Worm (Caenorhabditis elegans) whole organism, L4/young adult: ENCODE results near the gene C39E9.7.

Experiments used
- W03F9.2 ChIP-seq: fragments of 150-350 bp; optimal IDR thresholded peaks from 2 replicates; lab custom pipeline; 2014; ENCODE audit warnings: missing biosample characterization, missing genetic modification characterization
- dao-5 ChIP-seq: sonication (generic microtip); optimal IDR thresholded peaks from 2 replicates; lab custom pipeline; 2016; ENCODE audit warnings: missing genotype, missing genetic modification characterization, moderate library complexity, missing compliant biosample characterization
- him-1 ChIP-seq: sonication (generic microtip); optimal IDR thresholded peaks from 2 replicates; lab custom pipeline; 2016; ENCODE audit warnings: missing genotype, missing genetic modification reagents, missing genetic modification characterization, missing compliant biosample characterization

C39E9.7 gene

DNA sequence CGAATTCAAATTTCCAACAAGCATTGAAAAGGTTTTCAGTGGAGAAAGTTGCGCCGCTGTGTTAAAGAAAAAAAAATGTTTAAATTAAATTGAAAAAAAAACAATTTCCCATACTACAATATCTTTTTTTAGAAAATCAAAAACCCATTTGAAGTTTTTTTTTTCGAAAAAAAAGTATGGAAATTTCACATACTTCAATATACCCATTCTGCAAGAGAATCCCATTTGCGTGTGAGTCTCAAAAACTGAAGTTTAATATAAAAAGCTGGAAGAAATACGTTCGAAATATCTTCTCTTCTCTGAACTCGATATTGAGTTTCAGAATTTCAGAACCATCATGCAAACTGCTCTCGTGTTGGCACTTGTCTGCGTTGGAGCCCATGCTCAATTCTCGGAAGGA is 6.4 kb downstream of the C39E9.7 start, which contains the start of gene scl-7:
Gene scl-7 (plus strand): TSS at position 301 of the 400 bp plus-strand sequence.
- no peak for TF ChIP-seq him-1 (tag; lab: Kevin White, UChicago)
- TF ChIP-seq W03F9.2 (tag; lab: Kevin White, UChicago) = no peak
- no peak for TF ChIP-seq dao-5 (tag; lab: Kevin White, UChicago)

DNA sequence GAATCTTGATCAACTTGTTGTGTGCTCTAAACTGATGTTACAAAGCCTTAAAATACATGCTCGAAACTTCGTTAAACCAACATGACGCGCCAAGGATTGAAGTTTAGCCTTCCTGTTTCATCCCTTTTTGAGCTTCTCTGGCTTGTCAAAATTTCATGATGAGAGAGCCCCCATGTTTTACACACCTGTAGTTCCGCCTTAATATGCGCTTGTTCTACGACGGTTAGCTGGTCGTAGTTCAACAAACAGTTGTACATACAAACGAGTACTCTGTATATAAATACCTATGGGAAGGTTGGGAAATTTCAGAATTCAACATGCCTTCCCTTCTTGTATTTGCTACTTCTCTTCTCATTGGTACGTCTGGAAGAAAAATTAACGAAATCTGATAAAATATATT is 8.1 kb downstream of the C39E9.7 start, which contains the start of gene scl-6:
Gene scl-6 (plus strand): TSS at position 301 of the 400 bp plus-strand sequence.
- TF ChIP-seq W03F9.2 (tag; lab: Kevin White, UChicago) (no peak), him-1 (tag; lab: Kevin White, UChicago) (no peak), dao-5 (tag; lab: Kevin White, UChicago) (no peak)

DNA sequence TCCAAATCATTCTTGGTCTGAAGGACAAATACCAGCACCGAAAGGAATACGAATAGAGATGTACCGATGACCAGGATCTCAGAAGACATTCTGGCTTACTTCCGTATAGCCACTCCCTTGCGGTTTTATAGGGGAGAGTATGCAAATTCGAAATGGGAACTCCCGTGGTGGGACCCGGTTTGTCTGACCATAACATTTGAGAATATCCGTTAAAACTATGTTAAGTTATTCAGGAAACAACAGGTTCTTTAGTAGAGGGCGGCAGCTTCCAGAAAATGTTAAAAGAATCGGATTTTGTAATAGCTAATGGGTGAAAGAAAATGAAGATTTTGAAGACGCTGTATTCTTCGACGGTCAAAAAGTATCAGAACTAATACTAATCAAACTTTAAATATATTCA is 9.3 kb downstream of the C39E9.7 start, which contains the start of gene col-131:
Gene col-131 (minus strand): TSS at position 101 of the 400 bp plus-strand sequence.
- no peak for TF ChIP-seq W03F9.2 (tag; lab: Kevin White, UChicago)
- TF ChIP-seq him-1 (tag; lab: Kevin White, UChicago) = no peak
- no peak for TF ChIP-seq dao-5 (tag; lab: Kevin White, UChicago)

DNA sequence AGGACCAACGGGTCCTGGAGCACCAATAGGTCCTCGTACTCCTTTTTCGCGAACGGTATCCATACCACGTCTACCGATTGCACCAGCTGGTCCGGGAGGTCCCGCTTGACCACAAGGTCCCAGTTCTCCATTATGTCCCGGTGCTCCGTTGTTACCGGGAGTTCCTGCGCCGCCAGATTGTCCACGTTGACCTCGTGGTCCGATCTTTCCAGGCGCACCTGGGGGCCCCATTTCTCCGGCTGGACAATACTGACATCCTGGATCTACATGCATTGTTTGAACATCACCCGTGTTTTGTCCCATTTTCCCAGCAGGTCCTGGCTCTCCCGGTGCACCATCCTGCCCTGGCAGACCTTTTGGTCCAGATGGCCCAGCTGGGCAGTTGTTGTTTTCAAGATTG is 10.5 kb downstream of the C39E9.7 start:
- no peak for TF ChIP-seq W03F9.2 (tag; lab: Kevin White, UChicago)

DNA sequence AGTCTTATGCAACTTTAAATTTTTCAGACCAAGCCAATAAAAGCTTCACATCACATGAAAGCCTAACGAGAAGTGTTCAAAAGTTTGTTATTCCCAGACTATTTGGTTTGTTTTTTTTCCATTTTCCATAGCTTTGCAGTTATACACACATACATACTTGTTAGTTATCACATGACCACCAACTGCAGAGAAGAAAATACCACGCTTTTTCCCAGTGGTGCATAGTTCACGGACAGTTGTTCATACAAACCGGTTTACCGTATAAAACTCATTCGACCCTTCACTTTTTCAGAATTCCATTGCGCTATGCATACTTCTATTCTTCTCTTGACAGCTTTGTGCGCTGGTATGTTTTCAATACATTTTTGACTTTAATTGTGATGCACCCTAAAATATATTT is 12.8 kb downstream of the C39E9.7 start, which contains the start of gene scl-5:
Gene scl-5 (plus strand): TSS at position 301 of the 400 bp plus-strand sequence.
- TF ChIP-seq dao-5 (tag; lab: Kevin White, UChicago) (no peak), W03F9.2 (tag; lab: Kevin White, UChicago) (no peak), him-1 (tag; lab: Kevin White, UChicago) (no peak)

DNA sequence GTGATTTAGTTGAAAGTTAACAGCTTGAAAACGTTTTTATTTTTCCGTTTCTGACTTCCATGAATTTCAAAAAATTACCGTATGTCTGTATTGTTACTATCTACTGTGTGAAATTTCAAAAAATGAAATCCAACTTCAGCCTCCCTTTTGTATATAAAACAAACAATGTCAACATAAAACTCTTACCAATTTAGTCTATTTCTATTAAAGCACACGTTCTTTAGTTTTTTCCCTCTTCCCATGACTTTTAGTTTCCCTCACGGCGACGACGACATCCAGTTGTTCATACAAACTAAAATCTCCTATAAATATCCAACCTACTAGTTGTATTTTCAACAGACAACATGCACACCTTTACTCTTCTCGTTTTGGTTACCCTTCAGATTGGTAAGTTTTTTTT is 17.2 kb downstream of the C39E9.7 start, which contains the start of gene scl-3:
Gene scl-3 (plus strand): TSS at position 301 of the 400 bp plus-strand sequence.
- TF ChIP-seq dao-5 (tag; lab: Kevin White, UChicago) (no peak), W03F9.2 (tag; lab: Kevin White, UChicago) (no peak), him-1 (tag; lab: Kevin White, UChicago) (no peak)

DNA sequence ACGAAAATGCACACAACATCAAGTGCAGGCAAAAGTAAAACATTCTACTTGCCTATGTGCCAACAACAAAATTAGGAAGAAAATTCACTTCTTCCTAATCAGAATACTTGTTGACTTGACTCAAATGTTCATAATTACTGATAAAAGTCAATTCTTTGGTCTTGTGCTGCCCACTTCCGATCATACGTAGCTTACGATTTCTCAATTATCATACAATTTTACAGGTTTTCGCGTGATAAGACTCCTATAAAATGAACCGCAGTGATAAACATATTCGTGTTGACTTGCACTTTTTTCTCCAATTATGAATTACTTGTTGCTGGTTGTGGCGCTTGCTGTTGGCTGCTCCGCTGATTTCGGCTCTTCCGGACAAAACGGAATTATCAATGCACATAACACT is 19.1 kb downstream of the C39E9.7 start, which contains the start of gene scl-2:
Gene scl-2 (plus strand): TSS at position 293 of the 400 bp plus-strand sequence.
- TF ChIP-seq W03F9.2 (tag; lab: Kevin White, UChicago) (no peak), dao-5 (tag; lab: Kevin White, UChicago) (no peak), him-1 (tag; lab: Kevin White, UChicago) (no peak)

DNA sequence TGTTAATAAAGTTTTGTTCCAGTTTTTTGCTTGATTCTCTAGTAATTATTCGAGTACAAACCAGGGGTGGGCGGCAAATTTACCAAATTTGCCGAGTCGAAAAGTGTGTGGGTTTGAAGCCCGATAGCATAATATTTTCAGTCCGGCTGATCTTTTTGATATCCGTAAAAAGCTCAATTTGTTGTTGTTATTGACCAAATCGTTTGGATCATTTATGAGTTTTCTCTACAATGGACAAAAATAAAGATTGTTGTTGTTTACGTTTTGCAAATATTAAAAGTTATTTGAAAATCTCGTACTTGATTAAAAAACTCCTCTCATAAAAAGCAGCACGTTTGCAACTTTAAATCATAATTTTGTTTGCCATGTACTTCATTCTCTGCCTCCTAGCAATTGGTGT is 20.5 kb downstream of the C39E9.7 start, which contains the start of gene scl-1:
Gene scl-1 (plus strand): TSS at position 301 of the 400 bp plus-strand sequence.
- TF ChIP-seq him-1 (tag; lab: Kevin White, UChicago) (no peak), W03F9.2 (tag; lab: Kevin White, UChicago) (no peak), dao-5 (tag; lab: Kevin White, UChicago) (no peak)

DNA sequence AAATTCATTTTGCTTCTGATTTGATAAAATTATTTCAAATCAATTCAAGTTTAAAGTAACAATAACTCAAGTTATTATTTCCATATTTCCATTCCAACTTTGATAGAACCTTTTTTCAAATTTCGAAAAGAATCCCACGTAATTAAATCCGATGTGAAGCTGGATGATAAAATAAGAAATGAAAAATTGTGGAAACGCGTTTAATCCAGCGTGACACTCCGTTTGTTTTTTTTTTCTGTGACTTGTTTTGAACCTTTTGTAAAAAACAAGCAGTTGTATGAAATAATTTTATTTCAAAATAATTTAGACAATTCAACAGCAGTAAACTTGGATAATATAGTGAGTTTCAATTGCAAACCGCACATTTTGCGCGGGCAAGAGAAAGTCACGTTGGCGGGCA is 24.0 kb downstream of the C39E9.7 start, which contains the start of gene F49E11.7:
Gene F49E11.7 (plus strand): TSS at position 301 of the 400 bp plus-strand sequence.
- TF ChIP-seq W03F9.2 (tag; lab: Kevin White, UChicago) (no peak), dao-5 (tag; lab: Kevin White, UChicago) (no peak), him-1 (tag; lab: Kevin White, UChicago) (no peak)

DNA sequence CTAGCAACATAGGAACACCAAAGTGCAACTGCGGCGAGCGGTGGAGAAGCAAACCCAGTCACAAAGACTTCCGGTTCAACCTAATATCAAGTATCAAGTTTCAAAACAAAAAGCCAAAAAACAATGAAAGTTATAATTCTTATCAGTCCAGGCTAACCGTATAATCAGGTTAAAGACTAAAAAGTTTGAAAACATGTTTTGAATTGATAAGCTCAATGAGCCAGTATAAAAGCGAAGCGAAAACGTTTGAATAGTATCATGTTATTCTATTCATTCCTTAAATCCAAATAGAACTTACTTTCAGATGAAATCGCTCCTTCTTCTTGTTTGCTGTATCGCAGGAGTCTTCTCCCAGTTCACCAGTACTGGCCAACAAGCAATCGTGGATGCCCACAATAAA is 25.4 kb downstream of the C39E9.7 start, which contains the start of gene scl-11:
Gene scl-11 (plus strand): TSS at position 301 of the 400 bp plus-strand sequence.
- TF ChIP-seq W03F9.2 (tag; lab: Kevin White, UChicago) = no peak
- no peak for TF ChIP-seq him-1 (tag; lab: Kevin White, UChicago)
- TF ChIP-seq dao-5 (tag; lab: Kevin White, UChicago) = no peak

DNA sequence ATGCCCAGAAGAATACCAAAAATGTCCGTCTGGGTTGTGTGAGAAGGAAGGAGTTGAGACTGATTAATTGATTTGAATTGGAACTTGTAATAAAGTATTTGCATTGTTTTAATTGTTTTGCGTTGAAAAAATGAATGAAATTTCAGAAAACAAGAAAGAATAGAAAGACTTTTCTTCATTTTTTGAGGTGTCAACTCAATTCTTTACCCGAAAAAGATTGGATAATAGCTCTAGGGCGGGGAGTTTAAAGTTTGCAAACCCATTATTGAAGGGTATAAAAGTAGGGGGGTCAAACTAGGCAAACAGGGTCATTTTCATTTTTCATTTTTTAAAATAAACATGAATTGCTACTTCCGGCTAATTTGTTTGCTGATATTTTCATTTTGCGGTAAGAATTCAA is 28.4 kb downstream of the C39E9.7 start, which contains the start of gene scl-10:
Gene scl-10 (plus strand): TSS at position 301 of the 400 bp plus-strand sequence.
- TF ChIP-seq dao-5 (tag; lab: Kevin White, UChicago) = no peak
- no peak for TF ChIP-seq him-1 (tag; lab: Kevin White, UChicago)
- TF ChIP-seq W03F9.2 (tag; lab: Kevin White, UChicago) = no peak

DNA sequence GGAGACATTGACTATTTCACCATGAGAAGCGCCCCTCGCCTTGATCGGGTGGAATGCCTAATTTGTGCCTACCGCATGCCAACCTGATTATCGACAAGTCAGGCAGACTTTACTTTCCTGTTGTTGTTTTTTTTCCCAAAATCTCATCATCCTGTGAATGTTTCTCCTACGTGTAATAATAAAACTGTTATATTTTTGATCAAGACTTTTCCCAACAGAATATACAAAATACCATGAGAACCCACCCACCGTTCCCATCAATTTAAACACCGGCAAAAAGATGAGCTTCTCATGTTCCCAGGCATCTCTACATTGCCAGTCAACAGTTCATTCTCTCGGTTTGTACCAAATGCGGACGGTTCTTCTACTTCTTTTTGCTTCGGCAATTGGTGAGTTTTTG is 29.7 kb downstream of the C39E9.7 start, which contains the start of gene scl-9:
Gene scl-9 (plus strand): TSS at position 301 of the 400 bp plus-strand sequence.
- no peak for TF ChIP-seq dao-5 (tag; lab: Kevin White, UChicago)
- no peak for TF ChIP-seq W03F9.2 (tag; lab: Kevin White, UChicago)
- TF ChIP-seq him-1 (tag; lab: Kevin White, UChicago) = no peak

DNA sequence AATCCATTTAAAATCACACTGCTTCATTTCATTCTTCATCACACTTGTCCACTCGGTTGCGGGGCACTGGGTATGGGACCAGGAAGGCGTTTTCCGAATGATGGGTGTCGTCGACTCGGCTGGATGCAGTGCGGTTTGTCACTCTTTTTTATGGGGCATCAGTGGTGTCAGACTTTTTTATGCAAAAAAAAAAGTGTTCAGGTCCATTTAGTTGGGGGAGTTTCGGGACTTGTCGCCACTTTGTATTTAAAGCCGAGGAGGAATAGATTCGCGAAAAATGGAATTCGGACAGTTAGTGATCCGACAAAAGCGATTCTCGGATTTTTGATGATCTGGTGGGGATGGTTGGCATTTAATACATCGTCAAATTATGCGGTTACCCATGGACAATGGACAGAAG is 31.5 kb downstream of the C39E9.7 start:
- TF ChIP-seq dao-5 (tag; lab: Kevin White, UChicago) (no peak), him-1 (tag; lab: Kevin White, UChicago) (no peak), W03F9.2 (tag; lab: Kevin White, UChicago) (no peak)

DNA sequence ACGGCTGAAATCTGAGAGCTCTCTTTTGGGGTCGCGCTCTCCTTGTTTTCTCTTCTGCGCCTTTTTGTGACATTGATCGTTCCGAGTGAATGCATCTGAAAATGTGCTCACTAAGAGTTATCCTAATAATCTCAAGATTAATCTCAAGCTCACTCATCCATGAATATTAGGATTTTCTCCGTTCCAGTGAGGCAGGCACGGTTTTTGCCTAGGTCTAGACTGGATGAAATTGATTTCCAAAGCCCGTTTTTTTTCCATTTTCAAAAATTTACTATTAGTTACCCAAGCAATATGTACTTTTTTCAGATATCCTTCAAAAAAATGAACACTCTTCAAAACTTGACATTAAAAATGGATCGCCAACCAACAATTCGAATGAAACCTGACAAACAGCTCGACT is 34.4 kb downstream of the C39E9.7 start, which contains the start of gene amt-2:
Gene amt-2 (plus strand): TSS at position 301 of the 400 bp plus-strand sequence.
- TF ChIP-seq him-1 (tag; lab: Kevin White, UChicago) = no peak
